Worm (Caenorhabditis elegans) whole organism, midembryonic: ENCODE results near the gene asg-2.
A peak's percentile ranks its signal among the peaks of the same experiment; 100 is the strongest.

ENCODE experiments used
- cog-1 ChIP-seq: sonication (generic microtip); optimal IDR thresholded peaks from 2 replicates; lab custom pipeline; 2016; ENCODE audit warnings: missing genetic modification characterization, missing compliant biosample characterization
- flt-1 ChIP-seq: fragments of 200-800 bp; sonication (Bioruptor generic); IDR thresholded peaks from 2 replicates; pipeline ENCODE4 v1.3.6; 2022; ENCODE audit warnings: missing genetic modification characterization, missing compliant biosample characterization
- tab-1 ChIP-seq: fragments of 200-800 bp; sonication (Bioruptor generic); IDR thresholded peaks from 2 replicates; pipeline ENCODE4 v1.3.6; 2022; ENCODE audit warnings: missing genetic modification characterization, missing compliant biosample characterization
- ztf-23 ChIP-seq: fragments of 200-800 bp; sonication (Bioruptor generic); IDR thresholded peaks from 2 replicates; pipeline ENCODE4 v1.3.6; 2022; ENCODE audit warnings: missing genetic modification reagents, missing genetic modification characterization, missing compliant biosample characterization
- ztf-29 ChIP-seq: fragments of 200-800 bp; sonication (Bioruptor generic); IDR thresholded peaks from 2 replicates; pipeline ENCODE4 v1.3.6; 2022; ENCODE audit warnings: missing genetic modification reagents, missing genetic modification characterization, missing compliant biosample characterization

DNA sequence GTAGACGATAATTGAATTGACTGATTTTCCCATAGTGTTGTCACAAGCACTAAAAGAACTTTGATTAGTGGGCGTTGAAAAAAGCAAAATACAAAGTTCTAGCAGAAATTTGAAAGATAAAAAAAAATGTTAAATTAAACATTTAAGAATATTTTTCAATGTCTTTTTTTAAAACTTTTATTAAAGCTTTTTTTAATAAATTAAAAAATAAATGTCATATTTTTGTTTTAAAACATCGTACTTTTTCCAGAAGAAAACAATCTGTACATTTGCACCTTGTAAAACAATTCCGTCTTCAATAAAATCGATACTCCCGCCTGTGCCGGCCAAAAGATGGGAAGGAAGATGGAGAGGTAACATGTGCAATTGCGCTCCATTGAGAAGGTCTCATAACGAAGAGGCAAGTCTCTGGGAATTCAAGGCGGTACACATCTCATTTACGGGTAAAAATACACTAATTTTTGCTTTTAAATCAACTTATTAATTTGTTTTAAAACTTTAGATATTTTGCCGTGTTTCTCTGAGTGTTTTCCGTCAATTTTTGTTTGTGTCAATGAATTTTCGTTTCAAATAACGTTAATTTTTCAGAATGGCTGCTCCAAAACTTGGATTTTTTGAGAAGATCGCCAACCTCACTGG, at the start of gene asg-2, which contains the start of gene glr-6:
- 0 out of 2 replicates have a peak, but pooled peaks have one; percentile 53 for TF ChIP-seq flt-1
- no peak for TF ChIP-seq ztf-29 (GFP tag; lab: Robert Waterston, UW)
- TF ChIP-seq ztf-23 (GFP tag; lab: Robert Waterston, UW), result no peak
- TF ChIP-seq tab-1 (GFP tag; lab: Robert Waterston, UW), result no peak
- peak; percentile 47 for TF ChIP-seq cog-1
